Worm (Caenorhabditis elegans) whole organism, mixed stage, embryonic: ENCODE measurements around the gene C54F6.19.

Source experiments
- M03D4.4 ChIP-seq: sonication (generic microtip); optimal IDR thresholded peaks from 2 replicates; lab custom pipeline; 2017; ENCODE audit warnings: mild to moderate bottlenecking, missing genetic modification characterization, missing compliant biosample characterization
- bed-3 ChIP-seq: fragments of 200-800 bp; sonication (Bioruptor generic); optimal IDR thresholded peaks from 3 replicates; lab custom pipeline; 2018; ENCODE audit warnings: mild to moderate bottlenecking, missing genetic modification characterization, moderate library complexity, missing compliant biosample characterization
- blmp-1 ChIP-seq: fragments of 150-350 bp; optimal IDR thresholded peaks from 2 replicates; lab custom pipeline; 2014; ENCODE audit warnings: missing biosample characterization, missing genetic modification characterization
- ceh-39 ChIP-seq: fragments of 150-350 bp; optimal IDR thresholded peaks from 2 replicates; lab custom pipeline; 2014; ENCODE audit warnings: missing biosample characterization, missing genetic modification characterization
- ceh-83 ChIP-seq: fragments of 200-800 bp; sonication (Bioruptor generic); optimal IDR thresholded peaks from 2 replicates; lab custom pipeline; 2018; ENCODE audit warnings: mild to moderate bottlenecking, missing genetic modification characterization, missing compliant biosample characterization
- ces-1 ChIP-seq: fragments of 150-350 bp; optimal IDR thresholded peaks from 2 replicates; lab custom pipeline; 2014; ENCODE audit warnings: missing biosample characterization, missing genetic modification reagents, missing genetic modification characterization
- cnd-1 ChIP-seq: fragments of 200-800 bp; sonication (Bioruptor generic); optimal IDR thresholded peaks from 2 replicates; lab custom pipeline; 2018; ENCODE audit warnings: mild to moderate bottlenecking, missing genetic modification characterization, missing compliant biosample characterization
- drap-1 ChIP-seq: fragments of 200-800 bp; sonication (Bioruptor generic); optimal IDR thresholded peaks from 3 replicates; lab custom pipeline; 2018; ENCODE audit warnings: mild to moderate bottlenecking, missing genetic modification characterization, missing compliant biosample characterization
- elt-1 ChIP-seq: sonication (generic microtip); optimal IDR thresholded peaks from 2 replicates; lab custom pipeline; 2017; ENCODE audit warnings: missing genetic modification characterization, mild to moderate bottlenecking, missing compliant biosample characterization, antibody characterized with exemption, moderate library complexity, borderline replicate concordance; ENCODE audit not compliant: insufficient read depth
- elt-3 ChIP-seq: fragments of 150-350 bp; optimal IDR thresholded peaks from 2 replicates; lab custom pipeline; 2014; ENCODE audit warnings: missing biosample characterization, missing genetic modification characterization
- flh-1 ChIP-seq: fragments of 200-800 bp; sonication (Bioruptor generic); optimal IDR thresholded peaks from 2 replicates; lab custom pipeline; 2018; ENCODE audit warnings: mild to moderate bottlenecking, missing genetic modification characterization, moderate library complexity, missing compliant biosample characterization
- ham-2 ChIP-seq: fragments of 200-800 bp; sonication (Bioruptor generic); optimal IDR thresholded peaks from 2 replicates; lab custom pipeline; 2018; ENCODE audit warnings: mild to moderate bottlenecking, missing genetic modification characterization, missing compliant biosample characterization
- hlh-1 ChIP-seq: fragments of 150-350 bp; optimal IDR thresholded peaks from 2 replicates; lab custom pipeline; 2014; ENCODE audit warnings: missing biosample characterization, missing genetic modification reagents, missing genetic modification characterization
- lin-13 ChIP-seq: fragments of 150-350 bp; optimal IDR thresholded peaks from 2 replicates; lab custom pipeline; 2014; ENCODE audit warnings: missing biosample characterization, missing genetic modification characterization
- lin-32 ChIP-seq: fragments of 200-800 bp; sonication (Bioruptor generic); optimal IDR thresholded peaks from 2 replicates; lab custom pipeline; 2018; ENCODE audit warnings: mild to moderate bottlenecking, missing genetic modification characterization, missing compliant biosample characterization
- lsy-2 ChIP-seq: fragments of 150-350 bp; optimal IDR thresholded peaks from 2 replicates; lab custom pipeline; 2014; ENCODE audit warnings: missing biosample characterization, missing genetic modification characterization
- mab-5 ChIP-seq: fragments of 150-350 bp; optimal IDR thresholded peaks from 2 replicates; lab custom pipeline; 2014; ENCODE audit warnings: missing biosample characterization, missing genetic modification characterization
- mep-1 ChIP-seq: fragments of 150-350 bp; optimal IDR thresholded peaks from 2 replicates; lab custom pipeline; 2017; ENCODE audit warnings: missing biosample characterization, missing genetic modification reagents, missing genetic modification characterization, inconsistent platforms
- mls-2 ChIP-seq: sonication (generic microtip); optimal IDR thresholded peaks from 2 replicates; lab custom pipeline; 2016; ENCODE audit warnings: mild to moderate bottlenecking, missing genetic modification characterization, moderate library complexity, missing compliant biosample characterization
- nhr-12 ChIP-seq: fragments of 150-350 bp; optimal IDR thresholded peaks from 2 replicates; lab custom pipeline; 2014; ENCODE audit warnings: missing biosample characterization, missing genetic modification characterization
- nhr-2 ChIP-seq: fragments of 150-350 bp; optimal IDR thresholded peaks from 2 replicates; lab custom pipeline; 2014; ENCODE audit warnings: missing biosample characterization, missing genetic modification characterization
- nhr-237 ChIP-seq: fragments of 150-350 bp; optimal IDR thresholded peaks from 2 replicates; lab custom pipeline; 2014; ENCODE audit warnings: missing biosample characterization, missing genetic modification characterization
- nhr-76 ChIP-seq: sonication (generic microtip); optimal IDR thresholded peaks from 2 replicates; lab custom pipeline; 2017; ENCODE audit warnings: missing biosample characterization, missing genetic modification characterization
- pha-4 ChIP-seq: fragments of 150-350 bp; optimal IDR thresholded peaks from 2 replicates; lab custom pipeline; 2018; ENCODE audit warnings: missing biosample characterization, missing genetic modification reagents, missing genetic modification characterization
- sem-2 ChIP-seq: fragments of 200-800 bp; sonication (Bioruptor generic); optimal IDR thresholded peaks from 2 replicates; lab custom pipeline; 2018; ENCODE audit warnings: mild to moderate bottlenecking, missing genetic modification characterization, missing compliant biosample characterization
- snpc-4 ChIP-seq: fragments of 150-350 bp; optimal IDR thresholded peaks from 2 replicates; lab custom pipeline; 2014; ENCODE audit warnings: missing biosample characterization, missing genetic modification characterization
- sptf-1 ChIP-seq: sonication (generic microtip); optimal IDR thresholded peaks from 2 replicates; lab custom pipeline; 2017; ENCODE audit warnings: mild to moderate bottlenecking, missing genetic modification characterization, moderate library complexity, missing compliant biosample characterization
- tbx-8 ChIP-seq: fragments of 200-800 bp; sonication (Bioruptor generic); optimal IDR thresholded peaks from 2 replicates; lab custom pipeline; 2018; ENCODE audit warnings: mild to moderate bottlenecking, missing genetic modification characterization, moderate library complexity, missing compliant biosample characterization
- unc-120 ChIP-seq: sonication (generic microtip); optimal IDR thresholded peaks from 2 replicates; lab custom pipeline; 2017; ENCODE audit warnings: missing genetic modification characterization, missing compliant biosample characterization; ENCODE audit not compliant: poor library complexity, severe bottlenecking
- unc-39 ChIP-seq: fragments of 150-350 bp; optimal IDR thresholded peaks from 2 replicates; lab custom pipeline; 2014; ENCODE audit warnings: missing biosample characterization, missing genetic modification characterization
- unc-62 ChIP-seq: fragments of 150-350 bp; optimal IDR thresholded peaks from 2 replicates; lab custom pipeline; 2014; ENCODE audit warnings: missing biosample characterization, missing genetic modification reagents, missing genetic modification characterization
- zip-8 ChIP-seq: fragments of 150-350 bp; optimal IDR thresholded peaks from 2 replicates; lab custom pipeline; 2014; ENCODE audit warnings: missing biosample characterization, missing genetic modification characterization
- ztf-11 ChIP-seq: fragments of 150-350 bp; optimal IDR thresholded peaks from 2 replicates; lab custom pipeline; 2014; ENCODE audit warnings: missing biosample characterization, missing genetic modification characterization

The C54F6.19 gene

DNA sequence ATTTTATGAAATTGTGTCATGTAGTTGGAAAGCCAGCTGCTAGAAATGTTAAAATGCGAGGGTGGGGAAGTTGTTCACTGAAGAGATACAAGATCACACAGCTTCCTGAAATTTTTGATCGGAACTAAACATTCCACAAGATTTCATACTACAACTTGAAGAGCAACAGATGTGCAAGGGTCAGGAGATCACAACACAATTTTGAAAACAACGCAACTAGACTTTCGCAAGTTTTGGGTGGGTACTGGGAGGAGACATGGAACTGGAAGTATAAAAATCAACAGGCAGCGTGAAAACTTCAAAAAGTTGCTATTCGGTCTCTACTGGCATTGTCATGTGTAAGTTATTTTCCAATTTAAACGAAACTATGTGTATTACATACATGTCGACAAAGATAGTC is 6.5 kb downstream of the C54F6.19 start, which contains the start of gene F19F10.3:
F19F10.3 (plus strand) TSS at position 301 of the 400 bp plus-strand sequence.
- TF ChIP-seq elt-1 (tag; lab: Kevin White, UChicago) (no peak), elt-3 (no peak), ham-2 (GFP tag; lab: Kevin White, UChicago) (no peak), hlh-1 (tag; lab: Kevin White, UChicago) (no peak), nhr-12 (tag; lab: Kevin White, UChicago) (no peak), drap-1 (GFP tag; lab: Kevin White, UChicago) (no peak), ceh-83 (GFP tag; lab: Kevin White, UChicago) (no peak), nhr-237 (no peak), lin-13 (tag; lab: Kevin White, UChicago) (no peak)

DNA sequence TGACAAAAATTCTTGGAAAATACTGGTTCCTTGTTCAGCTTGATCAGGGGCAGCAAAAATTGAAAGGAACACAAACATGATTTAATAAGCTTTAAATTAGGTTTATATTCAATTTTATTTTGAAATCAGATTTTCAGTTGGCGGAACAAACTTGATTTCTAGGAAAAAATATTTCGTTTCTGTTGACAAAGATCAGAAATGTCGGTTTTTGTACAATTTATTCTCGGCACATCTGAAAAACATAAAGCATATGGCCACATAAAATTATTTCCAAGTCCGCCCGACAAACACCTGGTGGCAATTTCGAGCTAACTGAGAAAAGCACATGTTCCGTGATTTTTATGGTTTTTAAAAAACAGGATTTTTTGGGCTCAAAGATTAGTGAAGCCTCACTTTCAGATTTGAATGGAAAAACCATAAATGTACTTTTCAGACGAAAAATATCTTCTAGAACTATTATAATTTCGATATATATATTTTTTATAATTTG is 8.6 kb downstream of the C54F6.19 start, which contains the start of gene ttr-10:
ttr-10 (minus strand) TSS at position 51 of the 490 bp plus-strand sequence.
- TF ChIP-seq hlh-1 (tag; lab: Kevin White, UChicago), result no peak
- no peak for TF ChIP-seq nhr-237
- TF ChIP-seq ceh-83 (GFP tag; lab: Kevin White, UChicago), result no peak
- no peak for TF ChIP-seq lin-32 (GFP tag; lab: Kevin White, UChicago)
- no peak for TF ChIP-seq nhr-12 (tag; lab: Kevin White, UChicago)
- TF ChIP-seq snpc-4 (tag; lab: Kevin White, UChicago), result no peak
- no peak for TF ChIP-seq unc-39 (tag; lab: Kevin White, UChicago)
- no peak for TF ChIP-seq ceh-39 (tag; lab: Kevin White, UChicago)
- no peak for TF ChIP-seq mep-1 (tag; lab: Kevin White, UChicago)
- no peak for TF ChIP-seq ztf-11
- no peak for TF ChIP-seq tbx-8 (GFP tag; lab: Kevin White, UChicago)
- TF ChIP-seq M03D4.4, result no peak
- TF ChIP-seq zip-8 (tag; lab: Kevin White, UChicago), result no peak
- TF ChIP-seq nhr-76 (tag; lab: Kevin White, UChicago), result no peak
- TF ChIP-seq cnd-1 (tag; lab: Kevin White, UChicago), result no peak
- no peak for TF ChIP-seq nhr-2 (tag; lab: Kevin White, UChicago)

DNA sequence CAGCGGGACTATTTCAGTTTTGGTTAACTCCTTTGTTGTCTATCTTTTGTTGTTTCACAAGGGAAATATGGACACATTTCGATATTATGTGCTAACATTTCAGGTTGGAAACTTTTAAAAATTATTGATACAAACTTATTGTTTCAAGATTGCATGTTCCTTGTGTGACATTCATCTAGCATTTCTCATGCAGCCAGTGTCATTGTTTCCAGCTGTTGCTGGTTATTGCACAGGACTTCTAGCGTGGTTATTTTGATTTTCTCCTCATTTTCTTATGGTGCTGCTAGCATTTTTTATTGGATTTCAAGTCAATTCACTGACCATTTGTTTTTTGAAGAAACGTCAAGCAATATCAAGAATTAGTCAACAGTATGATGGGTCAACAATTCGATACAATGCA is 10.6 kb downstream of the C54F6.19 start:
- TF ChIP-seq drap-1 (GFP tag; lab: Kevin White, UChicago) (no peak), mls-2 (tag; lab: Kevin White, UChicago) (no peak), snpc-4 (tag; lab: Kevin White, UChicago) (no peak), pha-4 (tag; lab: Kevin White, UChicago) (no peak), mab-5 (no peak), flh-1 (no peak), nhr-237 (no peak), lin-13 (tag; lab: Kevin White, UChicago) (no peak), lin-32 (GFP tag; lab: Kevin White, UChicago) (no peak), lsy-2 (no peak), unc-120 (tag; lab: Kevin White, UChicago) (no peak), ceh-39 (tag; lab: Kevin White, UChicago) (no peak)

- TF ChIP-seq nhr-237 (no peak), drap-1 (GFP tag; lab: Kevin White, UChicago) (no peak), blmp-1 (tag; lab: Kevin White, UChicago) (no peak), ceh-39 (tag; lab: Kevin White, UChicago) (no peak), ham-2 (GFP tag; lab: Kevin White, UChicago) (no peak), sptf-1 (no peak), pha-4 (tag; lab: Kevin White, UChicago) (no peak), unc-62 (no peak), elt-3 (no peak), lin-13 (tag; lab: Kevin White, UChicago) (no peak), mab-5 (no peak), nhr-2 (tag; lab: Kevin White, UChicago) (no peak), unc-39 (tag; lab: Kevin White, UChicago) (no peak), mep-1 (tag; lab: Kevin White, UChicago) (no peak), bed-3 (no peak), ces-1 (GFP tag; lab: Kevin White, UChicago) (no peak), M03D4.4 (no peak), sem-2 (GFP tag; lab: Kevin White, UChicago) (no peak), unc-120 (tag; lab: Kevin White, UChicago) (no peak)
Measured at ce11 chrV:7558693-7559092, 13.4 kb downstream of the C54F6.19 start, which contains the start of gene ets-7. TSS of gene ets-7 (minus strand) at chrV:7558793.
